Worm (Caenorhabditis elegans) whole organism, early embryonic: Measurements from ENCODE around the gene haly-1.

ENCODE experiments used
- F13C5.2 ChIP-seq: sonication (generic microtip); optimal IDR thresholded peaks from 2 replicates; lab custom pipeline; 2017; ENCODE audit warnings: mild to moderate bottlenecking, missing genetic modification characterization, inconsistent platforms, missing compliant biosample characterization
- aly-1 ChIP-seq: sonication (generic microtip); optimal IDR thresholded peaks from 2 replicates; lab custom pipeline; 2016; ENCODE audit warnings: missing genetic modification characterization, missing compliant biosample characterization
- ama-1 ChIP-seq: fragments of 150-350 bp; optimal IDR thresholded peaks from 2 replicates; lab custom pipeline; 2014
- ceh-13 ChIP-seq: fragments of 200-800 bp; sonication (Bioruptor generic); optimal IDR thresholded peaks from 2 replicates; lab custom pipeline; 2018; ENCODE audit warnings: mild to moderate bottlenecking, missing genetic modification characterization, missing compliant biosample characterization
- flt-1 ChIP-seq: fragments of 200-800 bp; sonication (Bioruptor generic); IDR thresholded peaks from 2 replicates; pipeline ENCODE4 v1.3.6; 2022; ENCODE audit warnings: missing genetic modification characterization, missing compliant biosample characterization
- hmbx-1 ChIP-seq: sonication (generic microtip); optimal IDR thresholded peaks from 2 replicates; lab custom pipeline; 2016; ENCODE audit warnings: mild to moderate bottlenecking, missing genetic modification characterization, missing compliant biosample characterization
- hmg-4 ChIP-seq: fragments of 200-800 bp; sonication (Bioruptor generic); optimal IDR thresholded peaks from 2 replicates; lab custom pipeline; 2018; ENCODE audit warnings: mild to moderate bottlenecking, missing genetic modification characterization, missing compliant biosample characterization
- pes-1 ChIP-seq: fragments of 200-800 bp; sonication (Bioruptor generic); IDR thresholded peaks from 2 replicates; pipeline ENCODE4 v1.3.6; 2022; ENCODE audit warnings: missing genetic modification reagents, missing genetic modification characterization, missing compliant biosample characterization
- scrt-1 ChIP-seq: fragments of 200-800 bp; sonication (Bioruptor generic); IDR thresholded peaks from 2 replicates; pipeline ENCODE4 v1.3.6; 2022; ENCODE audit warnings: missing genetic modification characterization, missing compliant biosample characterization
- sea-1 ChIP-seq: fragments of 200-800 bp; sonication (Bioruptor generic); conservative IDR thresholded peaks from 2 replicates; pipeline ENCODE4 v1.3.6; 2022; ENCODE audit warnings: missing genetic modification characterization, missing compliant biosample characterization
- tbx-11 ChIP-seq: fragments of 200-800 bp; sonication (Bioruptor generic); IDR thresholded peaks from 2 replicates; pipeline ENCODE4 v1.3.6; 2022; ENCODE audit warnings: missing genetic modification characterization, missing compliant biosample characterization
- tbx-37 ChIP-seq: fragments of 200-800 bp; sonication (Bioruptor generic); conservative IDR thresholded peaks from 2 replicates; pipeline ENCODE4 v1.3.6; 2022; ENCODE audit warnings: missing genetic modification reagents, missing genetic modification characterization, missing compliant biosample characterization
- tra-4 ChIP-seq: sonication (generic microtip); optimal IDR thresholded peaks from 2 replicates; lab custom pipeline; 2017; ENCODE audit warnings: missing genetic modification characterization, missing compliant biosample characterization

DNA sequence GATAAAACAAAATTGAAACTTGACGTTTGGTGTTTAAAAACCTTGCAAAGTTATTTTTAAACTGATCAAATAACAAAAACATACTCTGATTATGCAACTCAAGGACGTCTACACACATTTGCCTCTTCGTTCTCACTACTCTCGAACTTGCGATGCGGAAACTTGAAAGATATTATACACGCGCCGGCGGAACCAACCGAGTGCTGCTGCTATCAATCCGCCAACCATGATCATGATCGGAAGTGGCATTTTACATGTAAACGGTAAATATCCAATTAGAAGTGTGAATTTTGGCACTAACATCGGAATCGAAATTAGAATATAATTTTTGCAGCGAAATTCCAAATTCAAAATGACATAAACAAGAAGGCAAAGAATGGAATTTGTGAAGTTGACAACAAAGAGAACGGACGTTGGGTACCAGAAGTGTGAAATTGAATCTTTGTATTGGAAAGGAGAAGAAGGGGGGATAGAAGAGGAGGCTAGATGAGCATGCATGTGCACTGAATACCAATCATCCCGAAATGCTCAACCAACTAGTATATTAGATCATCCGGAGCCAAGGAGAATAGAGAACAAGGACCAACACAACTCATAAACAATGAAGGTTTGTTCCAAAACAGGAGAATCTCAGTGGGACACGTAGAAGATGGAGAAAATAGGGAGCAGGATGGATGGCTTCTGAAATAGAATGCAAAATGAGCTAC lies 37.1 kb upstream of the haly-1 start:
- TF ChIP-seq hmg-4 (no peak), ama-1 (lab: Kevin White, UChicago) (no peak), tbx-37 (no peak), hmbx-1 (no peak), F13C5.2 (tag; lab: Kevin White, UChicago) (no peak), ceh-13 (GFP tag; lab: Kevin White, UChicago) (no peak), tbx-11 (GFP tag; lab: Robert Waterston, UW) (no peak), flt-1 (GFP tag; lab: Robert Waterston, UW) (no peak), tra-4 (tag; lab: Kevin White, UChicago) (no peak), pes-1 (GFP tag; lab: Robert Waterston, UW) (no peak), aly-1 (tag; lab: Kevin White, UChicago) (no peak), scrt-1 (GFP tag; lab: Robert Waterston, UW) (no peak), sea-1 (GFP tag; lab: Robert Waterston, UW) (no peak)
